Worm (Caenorhabditis elegans): ENCODE results near the gene fmi-1.

- no peak for TF ChIP-seq tra-4 (tag; optimal IDR thresholded peaks at IDR 0.05)
- no peak for TF ChIP-seq hmg-4 (GFP tag; optimal IDR thresholded peaks at IDR 0.05)
- no peak for TF ChIP-seq B0310.2 (tag; optimal IDR thresholded peaks at IDR 0.05)
- no peak for TF ChIP-seq tbx-37 (GFP tag; conservative IDR thresholded peaks at IDR 0.05)
- TF ChIP-seq flt-1 (GFP tag; IDR thresholded peaks at IDR 0.05): no peak
- TF ChIP-seq tbx-11 (GFP tag; IDR thresholded peaks at IDR 0.05): no peak
- no peak for TF ChIP-seq sea-1 (GFP tag; conservative IDR thresholded peaks at IDR 0.05)
- no peak for TF ChIP-seq ama-1 (optimal IDR thresholded peaks at IDR 0.05)
Observed at ce11 chrV:12970575-12971160, 48.2 kb upstream of the fmi-1 start, which contains the start of gene pnn-1.
